Fruit fly (Drosophila melanogaster) whole organism, pupa: ENCODE results near the gene CIAPIN1.

Experiments used
- CG13204 ChIP-seq: fragments of 200-800 bp; sonication (Bioruptor generic); optimal IDR thresholded peaks from 2 replicates; lab custom pipeline; 2018; ENCODE audit warnings: missing biosample characterization, mild to moderate bottlenecking, missing genetic modification characterization, moderate library complexity
- CG32121 ChIP-seq: fragments of 200-800 bp; sonication (Bioruptor generic); IDR thresholded peaks from 2 replicates; pipeline ENCODE4 v1.3.6; 2022; ENCODE audit warnings: missing biosample characterization, missing genetic modification characterization
- D1 ChIP-seq: fragments of 200-800 bp; sonication (Bioruptor generic); optimal IDR thresholded peaks from 2 replicates; lab custom pipeline; 2018; ENCODE audit warnings: missing biosample characterization, mild to moderate bottlenecking, missing genetic modification characterization, moderate library complexity

dm6 chr2L:15013523-15013922, 25.1 kb downstream of the CIAPIN1 start:
- no peak for TF ChIP-seq D1
- TF ChIP-seq CG13204 (GFP tag; lab: Kevin White, UChicago) = no peak
- TF ChIP-seq CG32121 (GFP tag; lab: Robert Waterston, UW) = no peak
